Fruit fly (Drosophila melanogaster) whole organism, embryonic: ENCODE data around the gene CG10035.

Experiments used
- Atf3 ChIP-seq: fragments of 200-800 bp; sonication (Bioruptor generic); optimal IDR thresholded peaks from 3 replicates; lab custom pipeline; 2016; ENCODE audit warnings: missing biosample characterization, missing genetic modification characterization
- BtbVII ChIP-seq: fragments of 200-800 bp; sonication (Bioruptor generic); optimal IDR thresholded peaks from 3 replicates; lab custom pipeline; 2017; ENCODE audit warnings: missing biosample characterization, mild to moderate bottlenecking, missing genetic modification characterization
- Bteb2 ChIP-seq: fragments of 200-800 bp; sonication (Bioruptor generic); optimal IDR thresholded peaks from 2 replicates; lab custom pipeline; 2016; ENCODE audit warnings: missing biosample characterization, missing genetic modification characterization
- CG10565 ChIP-seq: fragments of 200-800 bp; sonication (Bioruptor generic); optimal IDR thresholded peaks from 3 replicates; lab custom pipeline; 2016; ENCODE audit warnings: missing biosample characterization, mild to moderate bottlenecking, missing genetic modification characterization
- CG11695 ChIP-seq: fragments of 200-800 bp; sonication (Bioruptor generic); IDR thresholded peaks from 3 replicates; pipeline ENCODE4 v1.3.6; 2022; ENCODE audit warnings: missing biosample characterization, missing genetic modification characterization
- CG14441 ChIP-seq: fragments of 200-800 bp; sonication (Bioruptor generic); IDR thresholded peaks from 2 replicates; pipeline ENCODE4 v1.3.6; 2022; ENCODE audit warnings: missing biosample characterization, missing genetic modification characterization
- CG17612 ChIP-seq: fragments of 200-800 bp; sonication (Bioruptor generic); IDR thresholded peaks from 2 replicates; pipeline ENCODE4 v1.3.6; 2022; ENCODE audit warnings: missing biosample characterization, missing genetic modification characterization
- CG2712 ChIP-seq: fragments of 200-800 bp; optimal IDR thresholded peaks from 3 replicates; lab custom pipeline; 2019; ENCODE audit warnings: missing biosample characterization, mild to moderate bottlenecking, missing genetic modification characterization, moderate library complexity
- CG30020 ChIP-seq: fragments of 200-800 bp; optimal IDR thresholded peaks from 2 replicates; lab custom pipeline; 2019; ENCODE audit warnings: missing biosample characterization, mild to moderate bottlenecking, missing genetic modification characterization, moderate library complexity
- CG34422 ChIP-seq: fragments of 200-800 bp; sonication (Bioruptor generic); IDR thresholded peaks from 3 replicates; pipeline ENCODE4 v1.3.6; 2022; ENCODE audit warnings: missing biosample characterization, missing genetic modification characterization
- CG43689 ChIP-seq: fragments of 200-800 bp; sonication (Bioruptor generic); IDR thresholded peaks from 2 replicates; pipeline ENCODE4 v1.3.6; 2022; ENCODE audit warnings: missing biosample characterization, missing genetic modification characterization
- CG4730 ChIP-seq: fragments of 200-800 bp; sonication (Bioruptor generic); IDR thresholded peaks from 2 replicates; pipeline ENCODE4 v1.3.6; 2022; ENCODE audit warnings: missing biosample characterization, missing genetic modification characterization
- CG6272 ChIP-seq: fragments of 200-800 bp; sonication (Bioruptor generic); IDR thresholded peaks from 2 replicates; pipeline ENCODE4 v1.3.6; 2022; ENCODE audit warnings: missing biosample characterization, missing genetic modification characterization
- CG6689 ChIP-seq: fragments of 200-800 bp; sonication (Bioruptor generic); IDR thresholded peaks from 2 replicates; pipeline ENCODE4 v1.3.6; 2022; ENCODE audit warnings: missing biosample characterization, missing genetic modification characterization
- CG6765 ChIP-seq: fragments of 200-800 bp; sonication (Bioruptor generic); optimal IDR thresholded peaks from 3 replicates; lab custom pipeline; 2017; ENCODE audit warnings: missing biosample characterization, mild to moderate bottlenecking, missing genetic modification characterization
- CG7271 ChIP-seq: fragments of 200-800 bp; sonication (Bioruptor generic); optimal IDR thresholded peaks from 2 replicates; lab custom pipeline; 2018; ENCODE audit warnings: missing biosample characterization, mild to moderate bottlenecking, missing genetic modification characterization, moderate library complexity
- CG7357 ChIP-seq: fragments of 200-800 bp; sonication (Bioruptor generic); IDR thresholded peaks from 3 replicates; pipeline ENCODE4 v1.3.6; 2022; ENCODE audit warnings: missing biosample characterization, missing genetic modification characterization
- CG7372 ChIP-seq: fragments of 200-800 bp; sonication (Bioruptor generic); IDR thresholded peaks from 2 replicates; pipeline ENCODE4 v1.3.6; 2022; ENCODE audit warnings: missing biosample characterization, missing genetic modification characterization
- CG9876 ChIP-seq: fragments of 200-800 bp; sonication (Bioruptor generic); optimal IDR thresholded peaks from 2 replicates; lab custom pipeline; 2016; ENCODE audit warnings: missing biosample characterization, missing genetic modification characterization
- Ets97D ChIP-seq: fragments of 200-800 bp; sonication (Bioruptor generic); optimal IDR thresholded peaks from 3 replicates; lab custom pipeline; 2016; ENCODE audit warnings: missing biosample characterization, missing genetic modification characterization
- Med ChIP-seq: fragments of 200-800 bp; sonication (Bioruptor generic); peaks from one replicate; lab custom pipeline; 2016; ENCODE audit warnings: missing biosample characterization, missing genetic modification characterization, mild to moderate bottlenecking, inconsistent platforms, moderate library complexity
- NC2β ChIP-seq: fragments of 200-800 bp; sonication (Bioruptor generic); optimal IDR thresholded peaks from 2 replicates; lab custom pipeline; 2016; ENCODE audit warnings: missing biosample characterization, missing genetic modification characterization
- Oli ChIP-seq: fragments of 200-800 bp; sonication (Bioruptor generic); optimal IDR thresholded peaks from 2 replicates; lab custom pipeline; 2018; ENCODE audit warnings: missing biosample characterization, mild to moderate bottlenecking, missing genetic modification characterization, moderate library complexity
- Six4 ChIP-seq: fragments of 200-800 bp; sonication (Bioruptor generic); optimal IDR thresholded peaks from 2 replicates; lab custom pipeline; 2016; ENCODE audit warnings: missing biosample characterization, missing genetic modification characterization
- Tbp ChIP-seq: fragments of >200 bp; optimal IDR thresholded peaks from 2 replicates; lab custom pipeline; 2018; ENCODE audit warnings: missing biosample characterization, missing genetic modification characterization
- abd-A ChIP-seq: fragments of 200-800 bp; sonication (Bioruptor generic); optimal IDR thresholded peaks from 3 replicates; lab custom pipeline; 2019; ENCODE audit warnings: missing biosample characterization, mild to moderate bottlenecking, missing genetic modification characterization, moderate library complexity
- al ChIP-seq: fragments of 200-800 bp; sonication (Bioruptor generic); IDR thresholded peaks from 2 replicates; pipeline ENCODE4 v1.3.6; 2022; ENCODE audit warnings: missing biosample characterization, missing genetic modification characterization
- ap ChIP-seq: fragments of 200-800 bp; sonication (Bioruptor generic); IDR thresholded peaks from 2 replicates; pipeline ENCODE4 v1.3.6; 2022; ENCODE audit warnings: missing biosample characterization, missing genetic modification characterization
- cg ChIP-seq: fragments of 200-800 bp; sonication (Bioruptor generic); optimal IDR thresholded peaks from 3 replicates; lab custom pipeline; 2019; ENCODE audit warnings: missing biosample characterization, mild to moderate bottlenecking, missing genetic modification characterization, moderate library complexity
- chinmo ChIP-seq: fragments of 200-800 bp; sonication (Bioruptor generic); IDR thresholded peaks from 4 replicates; pipeline ENCODE4 v1.3.6; 2022; ENCODE audit warnings: missing biosample characterization, missing genetic modification characterization; ENCODE audit not compliant: partially characterized antibody
- corto ChIP-seq: fragments of 200-800 bp; sonication (Bioruptor generic); optimal IDR thresholded peaks from 2 replicates; lab custom pipeline; 2016; ENCODE audit warnings: missing biosample characterization, mild to moderate bottlenecking, missing genetic modification characterization, moderate library complexity
- cwo ChIP-seq: fragments of 200-800 bp; sonication (Bioruptor generic); optimal IDR thresholded peaks from 3 replicates; lab custom pipeline; 2017; ENCODE audit warnings: missing biosample characterization, missing genetic modification characterization, mild to moderate bottlenecking, moderate library complexity, missing genetic modification reagents
- dysf ChIP-seq: fragments of 200-800 bp; sonication (Bioruptor generic); IDR thresholded peaks from 3 replicates; pipeline ENCODE4 v1.3.6; 2022; ENCODE audit warnings: missing biosample characterization, missing genetic modification characterization
- ems ChIP-seq: fragments of 200-800 bp; sonication (Bioruptor generic); optimal IDR thresholded peaks from 3 replicates; lab custom pipeline; 2016; ENCODE audit warnings: missing biosample characterization, missing genetic modification characterization
- eve ChIP-seq, 2 experiments: fragments of >200 bp; optimal IDR thresholded peaks; 2 replicates each; lab custom pipeline; 2017; ENCODE audit warnings: missing biosample characterization in 2 of 2, missing genetic modification characterization in 2 of 2
- eyg ChIP-seq: fragments of 200-800 bp; sonication (Bioruptor generic); optimal IDR thresholded peaks from 3 replicates; lab custom pipeline; 2016; ENCODE audit warnings: missing biosample characterization, missing genetic modification characterization
- fd96Cb ChIP-seq: fragments of 200-800 bp; sonication (Bioruptor generic); optimal IDR thresholded peaks from 2 replicates; lab custom pipeline; 2018; ENCODE audit warnings: missing biosample characterization, mild to moderate bottlenecking, missing genetic modification characterization, moderate library complexity
- fu2 ChIP-seq: fragments of 200-800 bp; sonication (Bioruptor generic); optimal IDR thresholded peaks from 2 replicates; lab custom pipeline; 2016; ENCODE audit warnings: missing biosample characterization, missing genetic modification characterization
- gfzf ChIP-seq: fragments of 200-800 bp; sonication (Bioruptor generic); optimal IDR thresholded peaks from 2 replicates; lab custom pipeline; 2016; ENCODE audit warnings: missing biosample characterization, mild to moderate bottlenecking, missing genetic modification characterization, moderate library complexity
- ind ChIP-seq: fragments of 200-800 bp; sonication (Bioruptor generic); optimal IDR thresholded peaks from 3 replicates; lab custom pipeline; 2016; ENCODE audit warnings: missing biosample characterization, missing genetic modification characterization
- lbe ChIP-seq: fragments of 200-800 bp; sonication (Bioruptor generic); optimal IDR thresholded peaks from 2 replicates; lab custom pipeline; 2016; ENCODE audit warnings: missing biosample characterization, mild to moderate bottlenecking, missing genetic modification characterization
- lov ChIP-seq, 2 experiments: fragments of 200-800 bp in 1 of 2; fragments of >200 bp in 1 of 2; sonication (Bioruptor generic) in 1 of 2; IDR thresholded peaks in 1 of 2; optimal IDR thresholded peaks in 1 of 2; 2 replicates in 1 of 2; 3 replicates in 1 of 2; pipeline versions ENCODE4 v1.3.6 to Lab custom; 2017 to 2022; ENCODE audit warnings: missing biosample characterization in 1 of 2, missing genetic modification characterization in 1 of 2
- nerfin-1 ChIP-seq: fragments of 200-800 bp; sonication (Bioruptor generic); optimal IDR thresholded peaks from 3 replicates; lab custom pipeline; 2019; ENCODE audit warnings: missing biosample characterization, mild to moderate bottlenecking, missing genetic modification characterization, moderate library complexity
- repo ChIP-seq: fragments of 200-800 bp; sonication (Bioruptor generic); optimal IDR thresholded peaks from 2 replicates; lab custom pipeline; 2016; ENCODE audit warnings: missing biosample characterization, missing genetic modification characterization
- ro ChIP-seq: fragments of 200-800 bp; sonication (Bioruptor generic); IDR thresholded peaks from 2 replicates; pipeline ENCODE4 v1.3.6; 2022; ENCODE audit warnings: missing biosample characterization, missing genetic modification characterization
- row ChIP-seq: fragments of 200-800 bp; sonication (Bioruptor generic); IDR thresholded peaks from 3 replicates; pipeline ENCODE4 v1.3.6; 2022; ENCODE audit warnings: missing biosample characterization, missing genetic modification characterization
- sd ChIP-seq: fragments of 200-800 bp; sonication (Bioruptor generic); optimal IDR thresholded peaks from 3 replicates; lab custom pipeline; 2018; ENCODE audit warnings: missing biosample characterization, mild to moderate bottlenecking, missing genetic modification characterization, moderate library complexity
- seq ChIP-seq: fragments of 200-800 bp; sonication (Bioruptor generic); IDR thresholded peaks from 2 replicates; pipeline ENCODE4 v1.3.6; 2022; ENCODE audit warnings: missing biosample characterization, missing genetic modification characterization
- so ChIP-seq: fragments of 200-800 bp; sonication (Bioruptor generic); IDR thresholded peaks from 3 replicates; pipeline ENCODE4 v1.3.6; 2022; ENCODE audit warnings: missing biosample characterization, missing genetic modification characterization
- stc ChIP-seq: fragments of 200-800 bp; sonication (Bioruptor generic); IDR thresholded peaks from 2 replicates; pipeline ENCODE4 v1.3.6; 2022; ENCODE audit warnings: missing biosample characterization, missing genetic modification characterization
- wor ChIP-seq: fragments of 200-800 bp; sonication (Bioruptor generic); IDR thresholded peaks from 2 replicates; pipeline ENCODE4 v1.3.6; 2022; ENCODE audit warnings: missing biosample characterization, missing genetic modification characterization

Gene CG10035

dm6 chr3R:12369135-12369792, 13.2 kb downstream of the CG10035 start, which contains the start of gene GstD1 (continued):
- TF ChIP-seq ro (no peak), fd96Cb (tag; lab: Kevin White, UChicago) (peak; percentile 54), CG11695 (GFP tag; lab: Robert Waterston, UW) (0 out of 3 replicates have a peak, but pooled peaks have one; percentile 10), CG14441 (GFP tag; lab: Robert Waterston, UW) (no peak; the same call in 1 of the 2 replicates), BtbVII (GFP tag; lab: Kevin White, UChicago) (peak; percentile 49), row (GFP tag; lab: Robert Waterston, UW) (peak; percentile 64), CG6272 (GFP tag; lab: Robert Waterston, UW) (no peak), corto (GFP tag; lab: Kevin White, UChicago) (no peak), ems (no peak), sd (tag; lab: Kevin White, UChicago) (peak; percentile 96), CG6765 (GFP tag; lab: Kevin White, UChicago) (peak; percentile 37), lov (optimal IDR thresholded peaks at IDR 0.05; lab: Kevin White, UChicago) (no peak), lov (GFP tag; IDR thresholded peaks at IDR 0.05; lab: Robert Waterston, UW) (0 out of 3 replicates have a peak, but pooled peaks have one; percentile 46), eyg (GFP tag; lab: Kevin White, UChicago) (no peak), abd-A (tag; lab: Kevin White, UChicago) (no peak), Ets97D (GFP tag; lab: Kevin White, UChicago) (no peak), CG30020 (no peak), ind (GFP tag; lab: Kevin White, UChicago) (peak; percentile 63), CG34422 (GFP tag; lab: Robert Waterston, UW) (peak; percentile 81; the same call in 1 of the 3 replicates), repo (peak; percentile 33), lbe (GFP tag; lab: Kevin White, UChicago) (no peak), ap (no peak), NC2β (GFP tag; lab: Kevin White, UChicago) (peak; percentile 38), gfzf (GFP tag; lab: Kevin White, UChicago) (no peak), CG6689 (GFP tag; lab: Robert Waterston, UW) (no peak), Oli (tag; lab: Kevin White, UChicago) (peak; percentile 41), fu2 (peak; percentile 26), Med (GFP tag; lab: Kevin White, UChicago) (peak; percentile 84), CG43689 (GFP tag; lab: Robert Waterston, UW) (no peak), nerfin-1 (tag; lab: Kevin White, UChicago) (no peak), Atf3 (GFP tag; lab: Kevin White, UChicago) (no peak), CG7372 (no peak), CG7271 (tag; lab: Kevin White, UChicago) (no peak), CG7357 (GFP tag; lab: Robert Waterston, UW) (no peak), chinmo (GFP tag; lab: Robert Waterston, UW) (peak; percentile 90), CG9876 (GFP tag; lab: Kevin White, UChicago) (no peak), Six4 (GFP tag; lab: Kevin White, UChicago) (peak; percentile 33), CG2712 (peak; percentile 21), so (GFP tag; lab: Robert Waterston, UW) (no peak; the same call in 2 of the 3 replicates), al (no peak), seq (GFP tag; lab: Robert Waterston, UW) (no peak), cg (GFP tag; lab: Kevin White, UChicago) (peak; percentile 76), wor (no peak), stc (peak; percentile 52; the same call in 1 of the 2 replicates), dysf (GFP tag; lab: Robert Waterston, UW) (peak; percentile 59), CG4730 (GFP tag; lab: Robert Waterston, UW) (no peak), CG10565 (no peak), CG17612 (GFP tag; lab: Robert Waterston, UW) (no peak), eve (GFP tag; optimal IDR thresholded peaks at IDR 0.05; lab: Kevin White, UChicago) (no peak), Bteb2 (GFP tag; lab: Kevin White, UChicago) (no peak), Tbp (GFP tag; lab: Kevin White, UChicago) (no peak), cwo (peak; percentile 47)
